Worm (Caenorhabditis elegans) whole organism, young adult: Measurements from ENCODE around the gene C35D10.12.

Source experiments
- B0261.1 ChIP-seq: sonication (generic microtip); optimal IDR thresholded peaks from 2 replicates; lab custom pipeline; 2016; ENCODE audit warnings: mild to moderate bottlenecking, missing genetic modification characterization, moderate library complexity, missing compliant biosample characterization
- F57C9.4 ChIP-seq: sonication (generic microtip); optimal IDR thresholded peaks from 2 replicates; lab custom pipeline; 2017; ENCODE audit warnings: mild to moderate bottlenecking, missing genetic modification characterization, missing compliant biosample characterization
- ceh-27 ChIP-seq: fragments of 200-800 bp; sonication (Bioruptor generic); optimal IDR thresholded peaks from 2 replicates; lab custom pipeline; 2018; ENCODE audit warnings: mild to moderate bottlenecking, missing genetic modification characterization, moderate library complexity, missing compliant biosample characterization
- dpl-1 ChIP-seq: fragments of 150-350 bp; optimal IDR thresholded peaks from 2 replicates; lab custom pipeline; 2014; ENCODE audit warnings: missing biosample characterization, missing genetic modification reagents, missing genetic modification characterization
- nhr-90 ChIP-seq: sonication (generic microtip); optimal IDR thresholded peaks from 2 replicates; lab custom pipeline; 2016; ENCODE audit warnings: missing genotype, mild to moderate bottlenecking, missing genetic modification characterization, missing compliant biosample characterization

- TF ChIP-seq dpl-1 (GFP tag; lab: Kevin White, UChicago) (no peak), ceh-27 (GFP tag; lab: Kevin White, UChicago) (no peak), F57C9.4 (tag; lab: Kevin White, UChicago) (no peak), B0261.1 (no peak), nhr-90 (tag; lab: Kevin White, UChicago) (no peak)
These were observed 18.5 kb downstream of the C35D10.12 start, which contains the start of gene C35D10.7 for ce11 chrIII:4856109-4856508.
